Fruit fly (Drosophila melanogaster): ENCODE data around the gene CG31251.

- TF ChIP-seq CG8301 (tag; optimal IDR thresholded peaks at IDR 0.05) (no peak), CG4496 (GFP tag; IDR thresholded peaks at IDR 0.05) (peak; percentile 22; the same call in 1 of the 3 replicates), CG17806 (tag; optimal IDR thresholded peaks at IDR 0.05) (no peak), CG12605 (GFP tag; IDR thresholded peaks at IDR 0.05) (no peak), CG34367 (tag; optimal IDR thresholded peaks at IDR 0.05) (no peak), CG15710 (tag; optimal IDR thresholded peaks at IDR 0.05) (no peak), Pif1A (GFP tag; optimal IDR thresholded peaks at IDR 0.05) (no peak), rn (GFP tag; IDR thresholded peaks at IDR 0.05) (no peak), CG32121 (GFP tag; IDR thresholded peaks at IDR 0.05) (no peak), CG14655 (GFP tag; optimal IDR thresholded peaks at IDR 0.05) (no peak), D1 (tag; optimal IDR thresholded peaks at IDR 0.05) (no peak), Ets98B (GFP tag; IDR thresholded peaks at IDR 0.05) (no peak), EcR (GFP tag; optimal IDR thresholded peaks at IDR 0.05) (no peak)
Measured at dm6 chr3R:17645239-17645638, 39.5 kb downstream of the CG31251 start.
